Worm (Caenorhabditis elegans) whole organism, late embryonic: Measurements from ENCODE around the gene C38C6.3.

Experiments used
- C08G9.2 ChIP-seq: sonication (generic microtip); optimal IDR thresholded peaks from 2 replicates; lab custom pipeline; 2016; ENCODE audit warnings: mild to moderate bottlenecking, missing genetic modification characterization, moderate library complexity, missing compliant biosample characterization
- C38D4.7 ChIP-seq: fragments of 200-800 bp; sonication (Bioruptor generic); optimal IDR thresholded peaks from 2 replicates; lab custom pipeline; 2018; ENCODE audit warnings: mild to moderate bottlenecking, missing genetic modification characterization, moderate library complexity, missing compliant biosample characterization
- F13H6.1 ChIP-seq: sonication (generic microtip); optimal IDR thresholded peaks from 2 replicates; lab custom pipeline; 2016; ENCODE audit warnings: missing genetic modification characterization, missing compliant biosample characterization
- T23F11.4 ChIP-seq: fragments of 200-800 bp; sonication (Bioruptor generic); optimal IDR thresholded peaks from 2 replicates; lab custom pipeline; 2018; ENCODE audit warnings: mild to moderate bottlenecking, missing genetic modification characterization, missing compliant biosample characterization
- Y22D7AL.16 ChIP-seq: sonication (generic microtip); optimal IDR thresholded peaks from 2 replicates; lab custom pipeline; 2016; ENCODE audit warnings: missing genetic modification characterization, missing compliant biosample characterization
- ahr-1 ChIP-seq: sonication (generic microtip); optimal IDR thresholded peaks from 2 replicates; lab custom pipeline; 2016; ENCODE audit warnings: missing genetic modification characterization, missing compliant biosample characterization
- ceh-14 ChIP-seq: sonication (generic microtip); optimal IDR thresholded peaks from 2 replicates; lab custom pipeline; 2016; ENCODE audit warnings: missing genotype, missing genetic modification characterization, missing compliant biosample characterization
- ceh-22 ChIP-seq: sonication (generic microtip); optimal IDR thresholded peaks from 2 replicates; lab custom pipeline; 2017; ENCODE audit warnings: missing biosample characterization, missing genetic modification characterization
- ceh-30 ChIP-seq: fragments of 150-350 bp; optimal IDR thresholded peaks from 2 replicates; lab custom pipeline; 2014; ENCODE audit warnings: missing biosample characterization, missing genetic modification characterization
- ceh-31 ChIP-seq: sonication (generic microtip); optimal IDR thresholded peaks from 2 replicates; lab custom pipeline; 2016; ENCODE audit warnings: missing genetic modification characterization, missing compliant biosample characterization
- ceh-48 ChIP-seq: sonication (generic microtip); optimal IDR thresholded peaks from 2 replicates; lab custom pipeline; 2016; ENCODE audit warnings: missing genetic modification characterization, inconsistent platforms, missing compliant biosample characterization
- ceh-9 ChIP-seq: sonication (generic microtip); optimal IDR thresholded peaks from 2 replicates; lab custom pipeline; 2016; ENCODE audit warnings: mild to moderate bottlenecking, missing genetic modification characterization, inconsistent platforms, missing compliant biosample characterization
- dmd-4 ChIP-seq: sonication (generic microtip); optimal IDR thresholded peaks from 2 replicates; lab custom pipeline; 2016; ENCODE audit warnings: borderline replicate concordance, missing genetic modification characterization, missing compliant biosample characterization
- elt-4 ChIP-seq: sonication (generic microtip); optimal IDR thresholded peaks from 2 replicates; lab custom pipeline; 2016; ENCODE audit warnings: missing genetic modification characterization, missing compliant biosample characterization
- ets-4 ChIP-seq: sonication (generic microtip); optimal IDR thresholded peaks from 2 replicates; lab custom pipeline; 2016; ENCODE audit warnings: missing genetic modification characterization, missing compliant biosample characterization
- eyg-1 ChIP-seq: sonication (generic microtip); optimal IDR thresholded peaks from 2 replicates; lab custom pipeline; 2016; ENCODE audit warnings: missing genotype, missing genetic modification characterization, missing compliant biosample characterization
- fkh-10 ChIP-seq: fragments of 150-350 bp; optimal IDR thresholded peaks from 2 replicates; lab custom pipeline; 2014; ENCODE audit warnings: missing biosample characterization, missing genetic modification reagents, missing genetic modification characterization
- fkh-6 ChIP-seq: sonication (generic microtip); optimal IDR thresholded peaks from 2 replicates; lab custom pipeline; 2016; ENCODE audit warnings: missing genetic modification characterization, missing compliant biosample characterization
- gmeb-2 ChIP-seq: sonication (generic microtip); optimal IDR thresholded peaks from 2 replicates; lab custom pipeline; 2016; ENCODE audit warnings: missing genetic modification characterization, inconsistent platforms, missing compliant biosample characterization
- hlh-13 ChIP-seq: fragments of 200-800 bp; sonication (Bioruptor generic); optimal IDR thresholded peaks from 2 replicates; lab custom pipeline; 2018; ENCODE audit warnings: mild to moderate bottlenecking, missing genetic modification characterization, missing compliant biosample characterization
- hlh-15 ChIP-seq: sonication (generic microtip); optimal IDR thresholded peaks from 2 replicates; lab custom pipeline; 2016; ENCODE audit warnings: missing genetic modification characterization, missing compliant biosample characterization
- hlh-30 ChIP-seq: sonication (generic microtip); optimal IDR thresholded peaks from 2 replicates; lab custom pipeline; 2017; ENCODE audit warnings: antibody characterized with exemption, missing genetic modification characterization, missing compliant biosample characterization; ENCODE audit not compliant: insufficient read depth
- hlh-8 ChIP-seq: sonication (generic microtip); optimal IDR thresholded peaks from 2 replicates; lab custom pipeline; 2016; ENCODE audit warnings: missing genotype, missing genetic modification characterization, missing compliant biosample characterization
- mec-3 ChIP-seq: sonication (generic microtip); optimal IDR thresholded peaks from 2 replicates; lab custom pipeline; 2016; ENCODE audit warnings: borderline replicate concordance, missing genetic modification characterization, missing compliant biosample characterization
- nhr-11 ChIP-seq: fragments of 150-350 bp; optimal IDR thresholded peaks from 2 replicates; lab custom pipeline; 2014; ENCODE audit warnings: missing biosample characterization, missing genetic modification characterization
- npax-4 ChIP-seq: sonication (generic microtip); optimal IDR thresholded peaks from 2 replicates; lab custom pipeline; 2016; ENCODE audit warnings: missing genetic modification characterization, missing compliant biosample characterization
- odd-2 ChIP-seq: sonication (generic microtip); optimal IDR thresholded peaks from 2 replicates; lab custom pipeline; 2017; ENCODE audit warnings: antibody characterized with exemption, mild to moderate bottlenecking, missing genetic modification characterization, missing compliant biosample characterization
- pax-1 ChIP-seq: fragments of 150-350 bp; optimal IDR thresholded peaks from 2 replicates; lab custom pipeline; 2014; ENCODE audit warnings: missing biosample characterization, missing genetic modification characterization
- pha-2 ChIP-seq: sonication (generic microtip); optimal IDR thresholded peaks from 2 replicates; lab custom pipeline; 2017; ENCODE audit warnings: mild to moderate bottlenecking, missing genetic modification characterization, missing compliant biosample characterization
- pha-4 ChIP-seq: fragments of 150-350 bp; optimal IDR thresholded peaks from 2 replicates; lab custom pipeline; 2018; ENCODE audit warnings: missing biosample characterization, missing genetic modification reagents, missing genetic modification characterization
- ref-2 ChIP-seq: sonication (generic microtip); optimal IDR thresholded peaks from 2 replicates; lab custom pipeline; 2016; ENCODE audit warnings: missing genetic modification characterization, missing compliant biosample characterization
- sdc-2 ChIP-seq: sonication (generic microtip); optimal IDR thresholded peaks from 2 replicates; lab custom pipeline; 2016; ENCODE audit warnings: missing genotype, missing genetic modification characterization, missing compliant biosample characterization
- sox-2 ChIP-seq: fragments of 200-800 bp; sonication (Bioruptor generic); IDR thresholded peaks from 2 replicates; pipeline ENCODE4 v1.3.6; 2022; ENCODE audit warnings: missing genetic modification reagents, missing genetic modification characterization, missing compliant biosample characterization
- syd-9 ChIP-seq: sonication (generic microtip); optimal IDR thresholded peaks from 2 replicates; lab custom pipeline; 2016; ENCODE audit warnings: mild to moderate bottlenecking, missing genetic modification characterization, moderate library complexity, missing compliant biosample characterization
- tbx-2 ChIP-seq: sonication (generic microtip); optimal IDR thresholded peaks from 2 replicates; lab custom pipeline; 2016; ENCODE audit warnings: missing genetic modification characterization, missing compliant biosample characterization
- unc-42 ChIP-seq: sonication (generic microtip); optimal IDR thresholded peaks from 2 replicates; lab custom pipeline; 2016; ENCODE audit warnings: missing genotype, missing genetic modification characterization, missing compliant biosample characterization
- ztf-16 ChIP-seq: sonication (generic microtip); optimal IDR thresholded peaks from 2 replicates; lab custom pipeline; 2017; ENCODE audit warnings: missing genetic modification characterization, missing compliant biosample characterization

The C38C6.3 gene

DNA sequence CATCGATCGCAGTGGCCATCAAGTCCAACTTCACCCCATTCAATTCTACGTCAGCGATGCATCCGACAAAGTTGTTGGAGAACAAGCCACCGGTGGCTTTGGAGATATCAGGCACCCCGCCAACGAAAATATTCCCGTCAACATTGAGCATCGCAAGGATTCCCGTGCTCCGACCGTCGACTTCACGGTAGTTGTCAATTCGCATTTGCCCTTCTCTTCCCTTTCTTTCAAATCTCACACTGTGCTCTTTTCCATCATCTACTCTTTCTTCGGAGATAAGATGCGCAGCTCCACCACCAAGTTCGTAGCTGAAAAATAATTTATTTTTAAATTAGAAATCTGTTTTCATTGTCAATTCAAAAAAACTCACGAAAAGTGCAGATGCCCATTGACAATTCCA, 14.6 kb downstream of the C38C6.3 start:
- TF ChIP-seq F13H6.1 (tag; lab: Kevin White, UChicago) (no peak), ref-2 (tag; lab: Kevin White, UChicago) (no peak), gmeb-2 (no peak), syd-9 (tag; lab: Kevin White, UChicago) (no peak), ets-4 (tag; lab: Kevin White, UChicago) (no peak), pha-2 (tag; lab: Kevin White, UChicago) (no peak), T23F11.4 (no peak), pax-1 (tag; lab: Kevin White, UChicago) (no peak), npax-4 (tag; lab: Kevin White, UChicago) (no peak), ahr-1 (tag; lab: Kevin White, UChicago) (no peak), ceh-9 (tag; lab: Kevin White, UChicago) (no peak), ceh-30 (tag; lab: Kevin White, UChicago) (no peak), eyg-1 (tag; lab: Kevin White, UChicago) (no peak), pha-4 (tag; lab: Kevin White, UChicago) (no peak), C08G9.2 (no peak), ztf-16 (tag; lab: Kevin White, UChicago) (no peak), odd-2 (no peak), ceh-14 (no peak), dmd-4 (tag; lab: Kevin White, UChicago) (no peak), ceh-22 (tag; lab: Kevin White, UChicago) (no peak)

DNA sequence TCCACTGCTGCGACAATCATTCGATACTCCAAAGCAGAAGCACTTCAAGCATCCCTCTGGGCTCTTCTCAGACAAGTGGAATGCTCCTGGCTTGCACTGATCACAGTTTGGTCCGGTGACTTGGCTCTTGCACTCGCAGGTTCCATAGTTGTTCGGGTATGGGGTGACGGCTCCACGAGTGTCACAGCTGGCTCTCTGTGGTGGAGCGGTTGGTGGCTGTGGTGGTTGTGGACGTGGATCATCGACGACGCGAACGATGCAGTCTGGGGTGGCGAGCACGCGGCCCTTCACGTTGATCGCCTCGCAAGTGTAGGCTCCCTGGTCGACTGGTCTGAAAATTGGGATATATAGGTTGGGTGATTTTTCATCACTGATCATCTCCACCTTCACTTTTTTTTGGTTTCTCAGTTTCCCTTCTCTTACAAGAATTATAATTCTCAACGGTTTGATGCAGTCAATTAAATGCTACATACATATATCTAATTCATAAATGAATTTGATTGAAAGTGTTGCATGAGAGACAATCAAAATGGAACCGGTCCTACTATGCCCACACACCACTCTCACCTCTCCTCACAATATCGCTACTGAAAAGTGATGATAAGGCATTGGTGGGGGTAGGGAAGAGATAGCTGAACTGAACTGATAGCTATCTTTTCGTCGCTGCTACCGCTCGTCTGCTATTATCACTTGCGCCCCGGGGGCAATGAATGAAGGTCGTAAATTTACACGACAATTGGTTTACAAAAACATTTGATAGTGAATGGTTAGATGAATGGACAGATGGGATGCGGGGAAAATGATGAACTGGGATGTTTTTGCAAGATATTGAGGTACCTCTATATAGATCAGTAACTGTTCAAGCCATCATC, 32.0 kb downstream of the C38C6.3 start:
- no peak for TF ChIP-seq fkh-6
- no peak for TF ChIP-seq ceh-48 (tag; lab: Kevin White, UChicago)
- no peak for TF ChIP-seq Y22D7AL.16 (tag; lab: Kevin White, UChicago)
- no peak for TF ChIP-seq npax-4 (tag; lab: Kevin White, UChicago)
- no peak for TF ChIP-seq hlh-30 (tag; lab: Kevin White, UChicago)
- no peak for TF ChIP-seq hlh-8 (tag; lab: Kevin White, UChicago)
- TF ChIP-seq sdc-2, result no peak
- no peak for TF ChIP-seq hlh-13
- TF ChIP-seq hlh-15 (tag; lab: Kevin White, UChicago), result no peak

DNA sequence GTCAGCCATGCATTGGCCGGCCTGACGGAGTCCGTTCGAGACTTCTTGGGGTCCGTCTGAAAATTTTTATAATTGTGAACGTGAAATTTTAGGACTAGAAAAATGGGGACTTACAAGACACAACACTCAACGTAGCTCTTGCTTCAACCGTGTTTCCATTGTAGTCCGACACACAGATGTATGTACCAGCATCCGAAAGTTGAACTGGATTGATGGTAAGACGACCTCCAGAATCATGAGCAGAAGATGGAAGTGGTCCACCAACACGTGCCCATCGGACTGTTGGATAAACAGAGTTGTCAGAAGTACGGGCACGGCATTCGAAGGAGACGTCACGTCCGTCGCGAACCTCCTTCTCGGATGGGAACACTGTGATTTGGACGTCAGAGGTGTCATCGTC, 33.4 kb downstream of the C38C6.3 start:
- TF ChIP-seq unc-42, result no peak
- TF ChIP-seq mec-3 (tag; lab: Kevin White, UChicago), result no peak
- TF ChIP-seq ztf-16 (tag; lab: Kevin White, UChicago), result no peak
- no peak for TF ChIP-seq elt-4 (tag; lab: Kevin White, UChicago)
- TF ChIP-seq hlh-8 (tag; lab: Kevin White, UChicago), result no peak
- no peak for TF ChIP-seq fkh-10
- no peak for TF ChIP-seq C08G9.2
- TF ChIP-seq tbx-2 (tag; lab: Kevin White, UChicago), result no peak

DNA sequence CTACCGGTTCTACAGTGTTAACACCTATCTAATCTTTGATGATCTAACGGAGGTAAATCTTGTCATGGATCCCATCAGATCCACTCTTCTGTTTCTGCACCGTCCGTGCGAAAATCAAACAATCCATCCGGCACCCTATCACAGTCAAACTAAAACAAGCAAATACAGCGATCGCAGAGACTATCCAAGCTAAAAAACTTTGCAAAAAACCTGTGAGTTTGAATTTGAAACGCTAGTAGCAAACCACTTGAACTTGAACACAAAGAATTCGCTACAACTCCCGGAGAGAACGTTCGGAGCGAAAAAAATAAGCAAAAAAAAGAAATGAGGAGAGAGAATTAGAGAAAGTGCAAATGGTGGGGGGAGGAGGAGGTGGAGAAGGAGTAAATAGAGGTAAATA, 35.7 kb downstream of the C38C6.3 start:
- TF ChIP-seq ahr-1 (tag; lab: Kevin White, UChicago), result no peak
- TF ChIP-seq nhr-11 (tag; lab: Kevin White, UChicago), result no peak
- TF ChIP-seq ceh-31, result no peak
- no peak for TF ChIP-seq pha-4 (tag; lab: Kevin White, UChicago)
- TF ChIP-seq C38D4.7 (GFP tag; lab: Kevin White, UChicago), result no peak
- TF ChIP-seq T23F11.4, result no peak
- TF ChIP-seq sox-2, result no peak
